Fruit fly (Drosophila melanogaster) whole organism: ENCODE results near the gene Taf8.

Experiments
- Dll ChIP-seq: fragments of >200 bp; optimal IDR thresholded peaks from 2 replicates; lab custom pipeline; 2017
- EcR ChIP-seq, 2 experiments: fragments of >200 bp; optimal IDR thresholded peaks; 2 replicates each; lab custom pipeline; 2017; ENCODE audit warnings: missing biosample characterization in 2 of 2, missing genetic modification characterization in 2 of 2, missing genetic modification reagents in 2 of 2
- pan ChIP-seq: fragments of >200 bp; optimal IDR thresholded peaks from 2 replicates; lab custom pipeline; 2017
- psq ChIP-seq: fragments of >200 bp; optimal IDR thresholded peaks from 2 replicates; lab custom pipeline; 2017
- usp ChIP-seq: fragments of >200 bp; optimal IDR thresholded peaks from 2 replicates; lab custom pipeline; 2017; ENCODE audit warnings: missing biosample characterization, missing genetic modification characterization, mixed read lengths

DNA sequence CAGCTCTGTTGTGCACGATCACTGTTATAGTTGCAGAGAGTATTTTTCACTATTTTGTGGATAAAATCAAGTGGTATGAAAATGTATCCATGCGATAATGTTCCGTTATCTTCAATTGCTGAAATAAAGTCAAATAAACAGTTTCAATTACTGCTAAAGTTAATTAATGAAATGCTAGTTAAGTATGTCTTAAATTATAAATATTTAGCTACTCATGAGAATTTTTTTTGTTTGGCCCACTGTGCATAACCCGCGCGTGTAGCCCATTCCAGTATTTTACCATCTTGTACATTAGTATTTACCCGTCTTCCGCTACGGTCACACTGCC, 16.3 kb upstream of the Taf8 start, which contains the start of gene Ada3:
- TF ChIP-seq EcR (GFP tag; optimal IDR thresholded peaks at IDR 0.05; lab: Kevin White, UChicago) (no peak), pan (lab: Kevin White, UChicago) (no peak), Dll (no peak), usp (no peak), psq (lab: Kevin White, UChicago) (no peak)
